Worm (Caenorhabditis elegans) whole organism, L4 larva: ENCODE measurements around the gene mksr-1.
"Not testable (repeated sequence)": the region's sequence is repeated elsewhere in the genome, so short reads cannot be mapped to it uniquely, and the experiment has no call there.

Experiments
- F26F4.8 ChIP-seq: fragments of 200-800 bp; sonication (Bioruptor generic); conservative IDR thresholded peaks from 2 replicates; pipeline ENCODE4 v1.3.6; 2022; ENCODE audit warnings: missing genetic modification characterization, missing compliant biosample characterization
- T26A8.4 ChIP-seq: fragments of 200-800 bp; sonication (Bioruptor generic); IDR thresholded peaks from 2 replicates; pipeline ENCODE4 v1.3.6; 2022; ENCODE audit warnings: missing genetic modification characterization, missing compliant biosample characterization
- Y5F2A.4 ChIP-seq: fragments of 200-800 bp; sonication (Bioruptor generic); optimal IDR thresholded peaks from 2 replicates; lab custom pipeline; 2018; ENCODE audit warnings: mild to moderate bottlenecking, missing genetic modification characterization, missing compliant biosample characterization
- Y75B8A.6 ChIP-seq: fragments of 200-800 bp; sonication (Bioruptor generic); IDR thresholded peaks from 2 replicates; pipeline ENCODE4 v1.3.6; 2022; ENCODE audit warnings: missing genetic modification reagents, missing genetic modification characterization, missing compliant biosample characterization
- ZK337.2 ChIP-seq: fragments of 200-800 bp; sonication (Bioruptor generic); IDR thresholded peaks from 2 replicates; pipeline ENCODE4 v1.3.6; 2022; ENCODE audit warnings: missing genetic modification reagents, missing genetic modification characterization, missing compliant biosample characterization
- ama-1 ChIP-seq: fragments of 150-350 bp; optimal IDR thresholded peaks from 2 replicates; lab custom pipeline; 2014; ENCODE audit warnings: inconsistent platforms, mixed read lengths
- arid-1 ChIP-seq: fragments of 200-800 bp; sonication (Bioruptor generic); conservative IDR thresholded peaks from 2 replicates; pipeline ENCODE4 v1.3.6; 2022; ENCODE audit warnings: missing genetic modification reagents, missing genetic modification characterization, missing compliant biosample characterization
- ceh-28 ChIP-seq: fragments of 150-350 bp; optimal IDR thresholded peaks from 2 replicates; lab custom pipeline; 2014; ENCODE audit warnings: missing biosample characterization, missing genetic modification reagents, missing genetic modification characterization
- ceh-44 ChIP-seq: fragments of 200-800 bp; sonication (Bioruptor generic); IDR thresholded peaks from 2 replicates; pipeline ENCODE4 v1.3.6; 2022; ENCODE audit warnings: missing genetic modification reagents, missing genetic modification characterization, missing compliant biosample characterization
- ceh-82 ChIP-seq: sonication (generic microtip); optimal IDR thresholded peaks from 2 replicates; lab custom pipeline; 2017; ENCODE audit warnings: missing biosample characterization, missing genetic modification characterization
- ces-1 ChIP-seq: fragments of 150-350 bp; sonication (generic microtip); optimal IDR thresholded peaks from 4 replicates; lab custom pipeline; 2014; ENCODE audit warnings: missing biosample characterization, missing genetic modification reagents, missing genetic modification characterization
- cey-2 ChIP-seq: sonication (generic microtip); optimal IDR thresholded peaks from 3 replicates; lab custom pipeline; 2017; ENCODE audit warnings: missing genetic modification characterization, mild to moderate bottlenecking, missing compliant biosample characterization, antibody characterized with exemption, borderline replicate concordance; ENCODE audit not compliant: insufficient read depth
- ctbp-1 ChIP-seq: fragments of 200-800 bp; sonication (Bioruptor generic); IDR thresholded peaks from 2 replicates; pipeline ENCODE4 v1.3.6; 2022; ENCODE audit warnings: missing genetic modification reagents, missing genetic modification characterization, missing compliant biosample characterization
- daf-19 ChIP-seq: fragments of 200-800 bp; sonication (Bioruptor generic); conservative IDR thresholded peaks from 2 replicates; pipeline ENCODE4 v1.3.6; 2022; ENCODE audit warnings: missing genetic modification characterization, missing compliant biosample characterization
- dmd-6 ChIP-seq: fragments of 200-800 bp; sonication (Bioruptor generic); IDR thresholded peaks from 2 replicates; pipeline ENCODE4 v1.3.6; 2022; ENCODE audit warnings: missing genetic modification reagents, missing genetic modification characterization, missing compliant biosample characterization
- dmd-8 ChIP-seq: fragments of 200-800 bp; sonication (Bioruptor generic); IDR thresholded peaks from 2 replicates; pipeline ENCODE4 v1.3.6; 2022; ENCODE audit warnings: missing genetic modification characterization, missing compliant biosample characterization
- dmd-9 ChIP-seq: fragments of 200-800 bp; sonication (Bioruptor generic); IDR thresholded peaks from 2 replicates; pipeline ENCODE4 v1.3.6; 2022; ENCODE audit warnings: missing genetic modification reagents, missing genetic modification characterization, missing compliant biosample characterization
- duxl-1 ChIP-seq: sonication (generic microtip); optimal IDR thresholded peaks from 2 replicates; lab custom pipeline; 2016; ENCODE audit warnings: mild to moderate bottlenecking, missing genetic modification characterization, moderate library complexity, missing compliant biosample characterization; ENCODE audit not compliant: poor library complexity
- egl-27 ChIP-seq: sonication (generic microtip); optimal IDR thresholded peaks from 3 replicates; lab custom pipeline; 2017; ENCODE audit warnings: missing biosample characterization, missing genetic modification reagents, missing genetic modification characterization
- egl-43 ChIP-seq: fragments of 200-800 bp; sonication (Bioruptor generic); IDR thresholded peaks from 2 replicates; pipeline ENCODE4 v1.3.6; 2022; ENCODE audit warnings: missing genetic modification reagents, missing genetic modification characterization, missing compliant biosample characterization
- fos-1 ChIP-seq: fragments of 150-350 bp; optimal IDR thresholded peaks from 2 replicates; lab custom pipeline; 2014; ENCODE audit warnings: missing biosample characterization, missing genetic modification characterization
- hif-1 ChIP-seq, 2 experiments: sonication (generic microtip); optimal IDR thresholded peaks; 2 replicates each; lab custom pipeline; 2016 to 2017; ENCODE audit warnings: missing compliant biosample characterization in 2 of 2, missing genetic modification characterization in 2 of 2, missing genetic modification reagents in 2 of 2, missing genotype in 2 of 2, mild to moderate bottlenecking in 1 of 2
- hlh-11 ChIP-seq: fragments of 200-800 bp; sonication (Bioruptor generic); optimal IDR thresholded peaks from 2 replicates; lab custom pipeline; 2018; ENCODE audit warnings: mild to moderate bottlenecking, missing genetic modification characterization, missing compliant biosample characterization
- lim-7 ChIP-seq: fragments of 200-800 bp; sonication (Bioruptor generic); IDR thresholded peaks from 2 replicates; pipeline ENCODE4 v1.3.6; 2022; ENCODE audit warnings: missing genetic modification characterization, missing compliant biosample characterization
- lin-1 ChIP-seq: fragments of 200-800 bp; sonication (Bioruptor generic); IDR thresholded peaks from 2 replicates; pipeline ENCODE4 v1.3.6; 2022; ENCODE audit warnings: missing genetic modification reagents, missing genetic modification characterization, missing compliant biosample characterization
- lin-13 ChIP-seq: fragments of 150-350 bp; optimal IDR thresholded peaks from 2 replicates; lab custom pipeline; 2014; ENCODE audit warnings: missing biosample characterization, missing genetic modification reagents, missing genetic modification characterization
- lin-38 ChIP-seq: fragments of 200-800 bp; sonication (Bioruptor generic); IDR thresholded peaks from 2 replicates; pipeline ENCODE4 v1.3.6; 2022; ENCODE audit warnings: missing genetic modification reagents, missing genetic modification characterization, missing compliant biosample characterization
- lsy-2 ChIP-seq, 2 experiments: fragments of 150-350 bp in 1 of 2; sonication (generic microtip) in 1 of 2; optimal IDR thresholded peaks; 2 replicates each; lab custom pipeline; 2014 to 2017; ENCODE audit warnings: missing biosample characterization in 2 of 2, missing genetic modification characterization in 2 of 2
- mdl-1 ChIP-seq, 2 experiments: fragments of 150-350 bp in 1 of 2; sonication (generic microtip) in 1 of 2; optimal IDR thresholded peaks; 2 replicates each; lab custom pipeline; 2014 to 2017; ENCODE audit warnings: missing biosample characterization in 2 of 2, missing genetic modification characterization in 2 of 2
- mep-1 ChIP-seq: fragments of 150-350 bp; sonication (generic microtip); optimal IDR thresholded peaks from 3 replicates; lab custom pipeline; 2014; ENCODE audit warnings: missing biosample characterization, missing genetic modification characterization
- nhr-10 ChIP-seq: fragments of 150-350 bp; optimal IDR thresholded peaks from 2 replicates; lab custom pipeline; 2014; ENCODE audit warnings: missing biosample characterization, missing genetic modification characterization
- nhr-102 ChIP-seq: sonication (generic microtip); optimal IDR thresholded peaks from 2 replicates; lab custom pipeline; 2016; ENCODE audit warnings: mild to moderate bottlenecking, missing genetic modification characterization, moderate library complexity, missing compliant biosample characterization
- nhr-11 ChIP-seq: fragments of 150-350 bp; optimal IDR thresholded peaks from 2 replicates; lab custom pipeline; 2014; ENCODE audit warnings: missing biosample characterization, missing genetic modification characterization
- nhr-25 ChIP-seq: sonication (generic microtip); optimal IDR thresholded peaks from 2 replicates; lab custom pipeline; 2017; ENCODE audit warnings: missing genetic modification characterization, mild to moderate bottlenecking, missing compliant biosample characterization, antibody characterized with exemption, moderate library complexity, borderline replicate concordance; ENCODE audit not compliant: insufficient read depth
- nhr-41 ChIP-seq: fragments of 200-800 bp; sonication (Bioruptor generic); IDR thresholded peaks from 2 replicates; pipeline ENCODE4 v1.3.6; 2022; ENCODE audit warnings: missing genetic modification reagents, missing genetic modification characterization, missing compliant biosample characterization
- nhr-48 ChIP-seq: sonication (generic microtip); optimal IDR thresholded peaks from 2 replicates; lab custom pipeline; 2016; ENCODE audit warnings: mild to moderate bottlenecking, missing genetic modification characterization, missing compliant biosample characterization
- pha-4 ChIP-seq, 2 experiments: fragments of 150-350 bp in 1 of 2; fragments of 200-800 bp in 1 of 2; sonication (Bioruptor generic) in 1 of 2; IDR thresholded peaks in 1 of 2; optimal IDR thresholded peaks in 1 of 2; 2 replicates each; pipeline versions ENCODE4 v1.3.6 to Lab custom; 2014 to 2022; ENCODE audit warnings: missing genetic modification characterization in 2 of 2, missing genetic modification reagents in 2 of 2, missing biosample characterization in 1 of 2, missing compliant biosample characterization in 1 of 2
- php-3 ChIP-seq: fragments of 200-800 bp; sonication (Bioruptor generic); IDR thresholded peaks from 2 replicates; pipeline ENCODE4 v1.3.6; 2022; ENCODE audit warnings: missing genetic modification reagents, missing genetic modification characterization, missing compliant biosample characterization
- sdz-12 ChIP-seq: fragments of 200-800 bp; sonication (Bioruptor generic); optimal IDR thresholded peaks from 2 replicates; lab custom pipeline; 2018; ENCODE audit warnings: mild to moderate bottlenecking, missing genetic modification characterization, missing compliant biosample characterization
- skn-1 ChIP-seq: fragments of 150-350 bp; optimal IDR thresholded peaks from 2 replicates; lab custom pipeline; 2014; ENCODE audit warnings: missing biosample characterization, missing genetic modification characterization
- snpc-4 ChIP-seq: fragments of 150-350 bp; optimal IDR thresholded peaks from 2 replicates; lab custom pipeline; 2014; ENCODE audit warnings: missing biosample characterization, missing genetic modification characterization
- spr-3 ChIP-seq: fragments of 200-800 bp; sonication (Bioruptor generic); optimal IDR thresholded peaks from 2 replicates; lab custom pipeline; 2018; ENCODE audit warnings: mild to moderate bottlenecking, missing genetic modification characterization, missing compliant biosample characterization
- tag-97 ChIP-seq: fragments of 200-800 bp; sonication (Bioruptor generic); IDR thresholded peaks from 2 replicates; pipeline ENCODE4 v1.3.6; 2022; ENCODE audit warnings: missing genetic modification characterization, missing compliant biosample characterization
- unc-130 ChIP-seq: sonication (generic microtip); optimal IDR thresholded peaks from 2 replicates; lab custom pipeline; 2016; ENCODE audit warnings: missing genetic modification reagents, missing genetic modification characterization, missing compliant biosample characterization
- vab-7 ChIP-seq: fragments of 200-800 bp; sonication (Bioruptor generic); IDR thresholded peaks from 2 replicates; pipeline ENCODE4 v1.3.6; 2022; ENCODE audit warnings: missing genetic modification reagents, missing genetic modification characterization, missing compliant biosample characterization
- zag-1 ChIP-seq: fragments of 150-350 bp; optimal IDR thresholded peaks from 2 replicates; lab custom pipeline; 2014; ENCODE audit warnings: missing biosample characterization, missing genetic modification characterization
- zfp-3 ChIP-seq: fragments of 200-800 bp; sonication (Bioruptor generic); conservative IDR thresholded peaks from 2 replicates; pipeline ENCODE4 v1.3.6; 2022; ENCODE audit warnings: missing genetic modification reagents, missing genetic modification characterization, missing compliant biosample characterization
- zip-2 ChIP-seq: fragments of 150-350 bp; optimal IDR thresholded peaks from 2 replicates; lab custom pipeline; 2014; ENCODE audit warnings: missing biosample characterization, missing genetic modification characterization

The mksr-1 gene

ce11 chrX:1070585-1070984 is 1.7 kb upstream of the mksr-1 start:
- peak; percentile 56; the same call in 1 of the 2 replicates for TF ChIP-seq lin-38 (GFP tag; lab: Robert Waterston, UW)
- peak; percentile 58; the same call in 1 of the 2 replicates for TF ChIP-seq arid-1
- TF ChIP-seq T26A8.4 (GFP tag; lab: Robert Waterston, UW), result peak; percentile 48; the same call in 1 of the 2 replicates
- peak; percentile 77 for TF ChIP-seq egl-43 (GFP tag; lab: Robert Waterston, UW)
- 0 out of 2 replicates have a peak, but pooled peaks have one; percentile 37 for TF ChIP-seq ceh-44 (GFP tag; lab: Robert Waterston, UW)
- 0 out of 2 replicates have a peak, but pooled peaks have one; percentile 44 for TF ChIP-seq F26F4.8
- peak; percentile 41; the same call in 1 of the 2 replicates for TF ChIP-seq zfp-3 (GFP tag; lab: Robert Waterston, UW)
- TF ChIP-seq vab-7 (GFP tag; lab: Robert Waterston, UW), result peak; percentile 11; the same call in 1 of the 2 replicates
- TF ChIP-seq ctbp-1 (GFP tag; lab: Robert Waterston, UW), result 0 out of 2 replicates have a peak, but pooled peaks have one; percentile 36
- TF ChIP-seq pha-4 (GFP tag; IDR thresholded peaks at IDR 0.05; lab: Robert Waterston, UW), result peak; percentile 22; the same call in 1 of the 2 replicates
- not testable (repeated sequence) for TF ChIP-seq pha-4 (tag; optimal IDR thresholded peaks at IDR 0.05; lab: Kevin White, UChicago)
- 0 out of 2 replicates have a peak, but pooled peaks have one; percentile 32 for TF ChIP-seq lin-1 (GFP tag; lab: Robert Waterston, UW)
- peak; percentile 21; the same call in 1 of the 2 replicates for TF ChIP-seq dmd-6 (GFP tag; lab: Robert Waterston, UW)
- TF ChIP-seq dmd-9, result 0 out of 2 replicates have a peak, but pooled peaks have one; percentile 8
- peak; percentile 73; the same call in 1 of the 2 replicates for TF ChIP-seq lim-7 (GFP tag; lab: Robert Waterston, UW)
- TF ChIP-seq dmd-8 (GFP tag; lab: Robert Waterston, UW), result peak; percentile 60

ce11 chrX:1064064-1064463 is 4.9 kb downstream of the mksr-1 start:
- TF ChIP-seq zag-1 (tag; lab: Kevin White, UChicago) (no peak), nhr-102 (tag; lab: Kevin White, UChicago) (no peak), php-3 (GFP tag; lab: Robert Waterston, UW) (no peak), mep-1 (tag; lab: Kevin White, UChicago) (peak; percentile 73), Y5F2A.4 (no peak), Y75B8A.6 (GFP tag; lab: Robert Waterston, UW) (no peak), nhr-48 (tag; lab: Kevin White, UChicago) (peak; percentile 9), duxl-1 (tag; lab: Kevin White, UChicago) (no peak), hlh-11 (tag; lab: Kevin White, UChicago) (peak; percentile 48), nhr-10 (no peak), egl-27 (tag; lab: Kevin White, UChicago) (no peak), mdl-1 (tag; optimal IDR thresholded peaks at IDR 0.05; lab: Kevin White, UChicago) (peak in 1 of 2 experiments; percentile 70), nhr-41 (GFP tag; lab: Robert Waterston, UW) (no peak), ceh-28 (tag; lab: Kevin White, UChicago) (no peak), nhr-25 (no peak), spr-3 (no peak), sdz-12 (GFP tag; lab: Kevin White, UChicago) (no peak), zip-2 (tag; lab: Kevin White, UChicago) (no peak), ama-1 (no peak), ceh-82 (no peak), lin-38 (GFP tag; lab: Robert Waterston, UW) (0 out of 2 replicates have a peak, but pooled peaks have one; percentile 9), skn-1 (tag; lab: Kevin White, UChicago) (no peak), tag-97 (GFP tag; lab: Robert Waterston, UW) (no peak), unc-130 (GFP tag; lab: Kevin White, UChicago) (no peak), lsy-2 (tag; optimal IDR thresholded peaks at IDR 0.05; lab: Kevin White, UChicago) (peak; percentile 29 to 40), fos-1 (tag; lab: Kevin White, UChicago) (no peak), cey-2 (no peak), snpc-4 (tag; lab: Kevin White, UChicago) (no peak), nhr-11 (tag; lab: Kevin White, UChicago) (peak; percentile 23), lin-13 (GFP tag; lab: Kevin White, UChicago) (no peak), hif-1 (tag; optimal IDR thresholded peaks at IDR 0.05; lab: Kevin White, UChicago) (peak in 1 of 2 experiments; percentile 38), ces-1 (GFP tag; lab: Kevin White, UChicago) (no peak), daf-19 (GFP tag; lab: Robert Waterston, UW) (no peak), ZK337.2 (GFP tag; lab: Robert Waterston, UW) (no peak)
